Fruit fly (Drosophila melanogaster) whole organism, prepupa: ENCODE results near the gene obst-I.

ENCODE experiments used
- CG10669 ChIP-seq: fragments of 200-800 bp; sonication (Bioruptor generic); optimal IDR thresholded peaks from 3 replicates; lab custom pipeline; 2018; ENCODE audit warnings: missing biosample characterization, mild to moderate bottlenecking, missing genetic modification characterization, moderate library complexity
- CG7368 ChIP-seq: fragments of 200-800 bp; sonication (Bioruptor generic); optimal IDR thresholded peaks from 3 replicates; lab custom pipeline; 2016; ENCODE audit warnings: missing biosample characterization, missing genetic modification characterization
- Hr38 ChIP-seq: sonication (Bioruptor generic); optimal IDR thresholded peaks from 2 replicates; lab custom pipeline; 2016; ENCODE audit warnings: missing biosample characterization, missing genetic modification characterization
- Lpt ChIP-seq: fragments of 200-800 bp; sonication (Bioruptor generic); optimal IDR thresholded peaks from 3 replicates; lab custom pipeline; 2016; ENCODE audit warnings: missing biosample characterization, missing genetic modification characterization
- Met ChIP-seq: fragments of 200-800 bp; sonication (Bioruptor generic); optimal IDR thresholded peaks from 3 replicates; lab custom pipeline; 2016; ENCODE audit warnings: missing biosample characterization, missing genetic modification characterization
- eg ChIP-seq: fragments of 200-800 bp; sonication (Bioruptor generic); IDR thresholded peaks from 3 replicates; pipeline ENCODE4 v1.3.6; 2022; ENCODE audit warnings: missing biosample characterization, missing genetic modification characterization
- esn ChIP-seq: fragments of 200-800 bp; sonication (Bioruptor generic); optimal IDR thresholded peaks from 2 replicates; lab custom pipeline; 2016; ENCODE audit warnings: missing biosample characterization, mild to moderate bottlenecking, missing genetic modification characterization, moderate library complexity

- no peak for TF ChIP-seq CG7368 (GFP tag; lab: Kevin White, UChicago)
- no peak for TF ChIP-seq esn (GFP tag; lab: Kevin White, UChicago)
- no peak for TF ChIP-seq eg (GFP tag; lab: Robert Waterston, UW)
- TF ChIP-seq CG10669, result no peak
- TF ChIP-seq Lpt, result no peak
- no peak for TF ChIP-seq Met (GFP tag; lab: Kevin White, UChicago)
- no peak for TF ChIP-seq Hr38
Observed at dm6 chr3L:2272669-2273068, 5.0 kb downstream of the obst-I start, which contains the start of gene yellow-g.
